Worm (Caenorhabditis elegans) whole organism, mixed stage, embryonic: ENCODE results near the gene T03D8.6.

ENCODE experiments used
- mab-5 ChIP-seq: fragments of 150-350 bp; optimal IDR thresholded peaks from 2 replicates; lab custom pipeline; 2014; ENCODE audit warnings: missing biosample characterization, missing genetic modification characterization
- nhr-237 ChIP-seq: fragments of 150-350 bp; optimal IDR thresholded peaks from 2 replicates; lab custom pipeline; 2014; ENCODE audit warnings: missing biosample characterization, missing genetic modification characterization
- unc-62 ChIP-seq: fragments of 150-350 bp; optimal IDR thresholded peaks from 2 replicates; lab custom pipeline; 2014; ENCODE audit warnings: missing biosample characterization, missing genetic modification reagents, missing genetic modification characterization

ce11 chrV:20790011-20790410 is 30.1 kb downstream of the T03D8.6 start, which contains the start of gene Y44A6D.1:
- no peak for TF ChIP-seq mab-5 (tag; lab: Kevin White, UChicago)
- no peak for TF ChIP-seq nhr-237
- no peak for TF ChIP-seq unc-62
